Fruit fly (Drosophila melanogaster): Measurements from ENCODE around the gene Mnt.

Gene Mnt

DNA sequence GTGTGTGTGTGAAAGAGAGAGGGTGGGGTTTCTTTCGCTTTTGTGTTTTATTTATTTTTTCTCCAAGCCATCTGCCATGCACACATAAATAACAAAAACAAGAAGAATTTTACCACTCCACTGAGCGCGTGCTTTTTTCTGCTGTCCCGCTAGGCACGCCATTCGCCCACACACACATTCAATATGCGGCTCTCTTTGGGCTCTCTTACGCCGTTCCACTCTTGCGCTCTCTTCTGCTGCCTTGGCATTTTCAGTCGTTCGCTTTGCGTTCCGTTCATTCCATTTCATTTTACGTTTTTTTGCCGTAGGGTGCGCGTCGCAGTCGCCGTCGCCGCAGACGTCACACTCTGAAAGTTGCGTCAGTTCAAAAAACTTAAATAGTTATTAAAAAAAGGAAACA lies 17.5 kb downstream of the Mnt start (continued):
- TF ChIP-seq CG9215 (GFP tag; IDR thresholded peaks at IDR 0.05) (no peak), MTF-1 (GFP tag; optimal IDR thresholded peaks at IDR 0.05; ENCODE audit: borderline replicate concordance) (peak; percentile 3), rib (GFP tag; IDR thresholded peaks at IDR 0.05) (0 out of 2 replicates have a peak, but pooled peaks have one; percentile 24), CG11723 (GFP tag; optimal IDR thresholded peaks at IDR 0.05) (no peak), Dbx (GFP tag; IDR thresholded peaks at IDR 0.05) (0 out of 3 replicates have a peak, but pooled peaks have one; percentile 39), lbe (GFP tag; optimal IDR thresholded peaks at IDR 0.05) (peak; percentile 44), pros (GFP tag; optimal IDR thresholded peaks at IDR 0.05) (peak; percentile 49), Med (GFP tag) (peak; percentile 67), Sox100B (GFP tag; optimal IDR thresholded peaks at IDR 0.05) (no peak), Pdp1 (GFP tag; optimal IDR thresholded peaks at IDR 0.05) (peak in 1 of 2 experiments; percentile 81), Hr78 (GFP tag; optimal IDR thresholded peaks at IDR 0.05) (peak in 1 of 2 experiments; percentile 61), CG6272 (GFP tag; IDR thresholded peaks at IDR 0.05) (no peak), CG3995 (GFP tag; optimal IDR thresholded peaks at IDR 0.05) (no peak), CG15479 (GFP tag; optimal IDR thresholded peaks at IDR 0.05) (no peak), yki (optimal IDR thresholded peaks at IDR 0.05) (peak; percentile 61)

DNA sequence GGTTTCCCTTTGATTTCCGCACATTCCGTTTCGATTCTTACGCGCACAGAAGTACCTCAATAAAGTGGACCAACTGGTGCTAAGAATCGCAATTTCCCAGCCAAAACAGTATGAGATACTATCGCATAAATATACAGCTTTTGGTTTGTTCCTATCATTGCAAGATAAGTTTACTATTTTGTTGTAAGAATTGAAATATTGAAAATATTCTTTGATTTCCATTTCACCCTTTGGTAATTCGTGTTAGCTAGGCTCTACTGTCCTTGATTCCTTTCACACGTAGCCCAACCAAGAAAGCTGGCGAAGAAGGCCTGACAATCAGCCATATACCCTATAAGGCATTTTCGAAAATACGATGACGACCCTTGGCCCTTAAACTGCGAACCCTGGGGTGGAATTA lies 19.0 kb downstream of the Mnt start:
- peak; percentile 46 for TF ChIP-seq CoRest (tag; optimal IDR thresholded peaks at IDR 0.05)
- TF ChIP-seq ap (GFP tag; IDR thresholded peaks at IDR 0.05): no peak
- no peak for TF ChIP-seq corto (GFP tag; optimal IDR thresholded peaks at IDR 0.05)
- TF ChIP-seq CG3838 (GFP tag; optimal IDR thresholded peaks at IDR 0.05): no peak
- no peak for TF ChIP-seq CG4617 (GFP tag; optimal IDR thresholded peaks at IDR 0.05; ENCODE audit: borderline replicate concordance)
- no peak for TF ChIP-seq ftz-f1 (GFP tag; optimal IDR thresholded peaks at IDR 0.05)
- peak; percentile 11 to 32 for TF ChIP-seq chif (GFP tag; optimal IDR thresholded peaks at IDR 0.05)
- TF ChIP-seq klu (GFP tag; IDR thresholded peaks at IDR 0.05): no peak
- TF ChIP-seq Xrp1 (GFP tag; IDR thresholded peaks at IDR 0.05): peak; percentile 60; the same call in 1 of the 2 replicates
- no peak for TF ChIP-seq ato (GFP tag; IDR thresholded peaks at IDR 0.05; ENCODE audit: partially characterized antibody)
- TF ChIP-seq Hmr (GFP tag; optimal IDR thresholded peaks at IDR 0.05): peak; percentile 30
- TF ChIP-seq CG2199 (GFP tag; IDR thresholded peaks at IDR 0.05): 0 out of 3 replicates have a peak, but pooled peaks have one; percentile 14
- TF ChIP-seq onecut (GFP tag; IDR thresholded peaks at IDR 0.05): no peak
- TF ChIP-seq CG1792 (GFP tag; optimal IDR thresholded peaks at IDR 0.05): no peak
- TF ChIP-seq tll (GFP tag; optimal IDR thresholded peaks at IDR 0.05): no peak
- TF ChIP-seq Side (GFP tag; optimal IDR thresholded peaks at IDR 0.05): peak; percentile 68
- TF ChIP-seq gem (tag; optimal IDR thresholded peaks at IDR 0.05): peak; percentile 66
- peak; percentile 40 for TF ChIP-seq scrt (GFP tag; optimal IDR thresholded peaks at IDR 0.05)
- TF ChIP-seq caup (GFP tag; optimal IDR thresholded peaks at IDR 0.05; ENCODE audit: severe bottlenecking): no peak
- TF ChIP-seq Jarid2 (GFP tag; optimal IDR thresholded peaks at IDR 0.05): no peak
- no peak for TF ChIP-seq CG1024 (GFP tag; IDR thresholded peaks at IDR 0.05)
- TF ChIP-seq D19B (GFP tag; optimal IDR thresholded peaks at IDR 0.05): peak; percentile 30
- peak; percentile 19 for TF ChIP-seq tap (tag; optimal IDR thresholded peaks at IDR 0.05)
- no peak for TF ChIP-seq crp (GFP tag; optimal IDR thresholded peaks at IDR 0.05)
- no peak for TF ChIP-seq B-H1 (GFP tag; IDR thresholded peaks at IDR 0.05)
- 0 out of 3 replicates have a peak, but pooled peaks have one; percentile 13 for TF ChIP-seq CG16813 (GFP tag; IDR thresholded peaks at IDR 0.05; ENCODE audit: partially characterized antibody)
- peak; percentile 46 for TF ChIP-seq CG2120 (GFP tag; optimal IDR thresholded peaks at IDR 0.05)
- TF ChIP-seq Tbp (GFP tag; optimal IDR thresholded peaks at IDR 0.05): no peak
- TF ChIP-seq Asciz (GFP tag; optimal IDR thresholded peaks at IDR 0.05): no peak
- TF ChIP-seq Hey (tag; optimal IDR thresholded peaks at IDR 0.05): no peak
- TF ChIP-seq CG8359 (GFP tag; optimal IDR thresholded peaks at IDR 0.05; ENCODE audit: borderline replicate concordance): no peak
- TF ChIP-seq Blimp-1 (GFP tag; optimal IDR thresholded peaks at IDR 0.05): peak; percentile 53
- TF ChIP-seq Bgb (GFP tag; IDR thresholded peaks at IDR 0.05; ENCODE audit: partially characterized antibody): no peak
- no peak for TF ChIP-seq CG12942 (GFP tag; optimal IDR thresholded peaks at IDR 0.05)
